Worm (Caenorhabditis elegans): Measurements from ENCODE around the gene ZK1307.8.

DNA sequence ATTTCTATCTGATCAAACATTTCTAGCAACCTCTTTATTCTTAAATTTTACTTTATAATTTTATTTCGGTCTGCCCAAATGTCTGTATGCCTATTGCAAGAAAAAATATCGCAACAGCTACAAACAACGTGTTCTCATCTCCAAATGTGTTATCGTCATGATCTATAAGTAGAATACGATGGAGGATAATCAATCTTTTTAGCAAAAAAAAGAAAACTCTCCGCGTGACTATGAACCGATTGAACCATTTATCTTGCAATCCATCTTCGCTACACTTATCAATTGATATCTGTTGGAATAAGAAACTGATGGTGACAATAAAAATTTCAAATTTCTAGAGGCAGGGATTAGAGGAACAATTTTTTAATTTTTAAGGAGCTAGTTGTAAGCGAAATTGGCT lies 18.5 kb upstream of the ZK1307.8 start:
- TF ChIP-seq klf-2 (GFP tag; conservative IDR thresholded peaks at IDR 0.05) (no peak), cog-1 (tag; optimal IDR thresholded peaks at IDR 0.05) (no peak), ztf-29 (GFP tag; IDR thresholded peaks at IDR 0.05) (no peak), flt-1 (GFP tag; IDR thresholded peaks at IDR 0.05) (no peak), med-1 (GFP tag; optimal IDR thresholded peaks at IDR 0.05; ENCODE audit: insufficient read depth) (no peak), T22C8.4 (GFP tag; IDR thresholded peaks at IDR 0.05) (no peak), tab-1 (GFP tag; IDR thresholded peaks at IDR 0.05) (no peak), ref-1 (GFP tag; conservative IDR thresholded peaks at IDR 0.05) (no peak), ztf-23 (GFP tag; IDR thresholded peaks at IDR 0.05) (no peak)
